Worm (Caenorhabditis elegans): ENCODE results near the gene F09F7.6.

Gene F09F7.6

DNA sequence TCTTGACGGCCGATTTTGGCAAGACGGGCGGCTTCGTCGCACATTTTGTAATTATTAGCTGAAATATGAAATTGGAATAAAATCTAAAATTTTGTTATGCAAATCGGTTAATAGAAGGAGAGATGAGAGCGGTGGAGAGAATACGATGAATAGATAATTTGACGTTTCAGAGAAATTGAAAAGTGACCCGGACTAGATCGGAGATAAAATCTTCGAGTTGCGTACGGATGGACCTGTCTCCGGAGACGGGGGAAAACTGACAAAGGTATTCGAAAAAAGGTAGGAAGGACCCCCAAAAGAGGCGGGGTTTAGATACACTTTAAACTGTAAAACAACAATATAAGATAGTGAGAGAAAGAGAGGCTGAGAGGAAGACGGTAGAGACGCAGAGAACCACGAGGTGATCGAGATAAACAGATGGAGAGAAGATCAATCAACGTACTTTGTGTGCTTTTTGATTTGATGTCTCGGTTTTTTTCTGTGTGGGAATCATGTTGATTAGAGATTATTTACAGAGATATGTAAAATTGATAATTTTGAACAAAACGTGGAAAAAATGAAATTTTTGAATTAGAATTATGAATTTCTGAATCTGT is at the start of gene F09F7.6:
F09F7.6 (minus strand) TSS at position 64 of the 596 bp plus-strand sequence.
- TF ChIP-seq flt-1 (GFP tag; IDR thresholded peaks at IDR 0.05), result 0 out of 2 replicates have a peak, but pooled peaks have one; percentile 31
- TF ChIP-seq ztf-29 (GFP tag; IDR thresholded peaks at IDR 0.05), result no peak

DNA sequence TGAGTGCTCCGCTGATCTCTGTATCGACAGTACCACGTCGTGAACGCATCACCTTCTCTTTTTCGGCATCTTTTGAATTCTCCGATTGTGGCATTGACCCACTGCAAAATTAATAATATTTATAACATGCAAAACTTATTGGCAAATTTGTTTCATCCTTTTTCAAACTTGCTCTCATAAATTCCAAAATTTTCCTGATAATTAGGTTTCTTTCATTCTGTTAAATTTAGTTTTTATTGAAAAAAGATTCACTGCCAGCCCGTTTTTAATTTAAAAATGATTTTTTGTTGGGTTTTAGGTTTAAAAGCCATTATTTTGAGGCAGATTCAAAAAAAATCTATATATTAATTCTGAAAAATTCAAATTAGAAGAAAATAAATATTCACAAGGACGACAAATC is 48.0 kb upstream of the F09F7.6 start, which contains the start of gene wdr-37:
wdr-37 (minus strand) TSS at position 101 of the 400 bp plus-strand sequence.
- TF ChIP-seq ref-1 (GFP tag; conservative IDR thresholded peaks at IDR 0.05), result no peak
- TF ChIP-seq cog-1 (tag; optimal IDR thresholded peaks at IDR 0.05), result no peak
- no peak for TF ChIP-seq klf-2 (GFP tag; conservative IDR thresholded peaks at IDR 0.05)
- no peak for TF ChIP-seq ztf-23 (GFP tag; IDR thresholded peaks at IDR 0.05)
- no peak for TF ChIP-seq ztf-29 (GFP tag; IDR thresholded peaks at IDR 0.05)
- no peak for TF ChIP-seq flt-1 (GFP tag; IDR thresholded peaks at IDR 0.05)
- no peak for TF ChIP-seq tab-1 (GFP tag; IDR thresholded peaks at IDR 0.05)
- no peak for TF ChIP-seq med-1 (GFP tag; optimal IDR thresholded peaks at IDR 0.05; ENCODE audit: insufficient read depth)
- no peak for TF ChIP-seq T22C8.4 (GFP tag; IDR thresholded peaks at IDR 0.05)

DNA sequence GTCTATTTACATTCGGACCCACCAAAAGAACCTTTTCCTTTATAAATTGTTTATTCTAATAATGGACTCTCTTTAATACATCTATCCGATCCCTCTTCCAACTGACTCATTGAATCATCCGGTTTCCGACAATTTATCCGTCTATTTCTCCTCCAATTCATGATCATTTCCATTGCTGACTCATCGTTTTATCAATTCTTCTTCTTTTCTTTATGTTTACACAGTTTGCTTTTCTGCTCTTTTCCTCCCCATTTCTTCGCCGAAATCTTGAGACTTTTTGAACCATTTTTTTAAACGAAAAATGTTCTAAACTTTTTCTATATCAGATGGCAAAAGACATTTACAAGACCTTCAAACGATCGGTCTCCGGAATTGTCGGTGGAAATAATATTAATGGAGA is 43.5 kb upstream of the F09F7.6 start, which contains the start of gene ced-6:
ced-6 (plus strand) TSS at position 327 of the 400 bp plus-strand sequence.
- TF ChIP-seq cog-1 (tag; optimal IDR thresholded peaks at IDR 0.05), result no peak
- TF ChIP-seq ref-1 (GFP tag; conservative IDR thresholded peaks at IDR 0.05), result no peak
- TF ChIP-seq flt-1 (GFP tag; IDR thresholded peaks at IDR 0.05), result no peak
- no peak for TF ChIP-seq T22C8.4 (GFP tag; IDR thresholded peaks at IDR 0.05)
- TF ChIP-seq klf-2 (GFP tag; conservative IDR thresholded peaks at IDR 0.05), result no peak
- no peak for TF ChIP-seq ztf-29 (GFP tag; IDR thresholded peaks at IDR 0.05)
- TF ChIP-seq ztf-23 (GFP tag; IDR thresholded peaks at IDR 0.05), result no peak
- no peak for TF ChIP-seq med-1 (GFP tag; optimal IDR thresholded peaks at IDR 0.05; ENCODE audit: insufficient read depth)
- TF ChIP-seq tab-1 (GFP tag; IDR thresholded peaks at IDR 0.05), result no peak

ce11 chrIII:5594350-5594749 is 42.4 kb upstream of the F09F7.6 start:
- TF ChIP-seq tab-1 (GFP tag; IDR thresholded peaks at IDR 0.05), result no peak

- TF ChIP-seq ztf-23 (GFP tag; IDR thresholded peaks at IDR 0.05) (0 out of 2 replicates have a peak, but pooled peaks have one; percentile 39), ztf-29 (GFP tag; IDR thresholded peaks at IDR 0.05) (no peak), cog-1 (tag; optimal IDR thresholded peaks at IDR 0.05) (no peak), T22C8.4 (GFP tag; IDR thresholded peaks at IDR 0.05) (no peak), ref-1 (GFP tag; conservative IDR thresholded peaks at IDR 0.05) (no peak), flt-1 (GFP tag; IDR thresholded peaks at IDR 0.05) (no peak), med-1 (GFP tag; optimal IDR thresholded peaks at IDR 0.05; ENCODE audit: insufficient read depth) (no peak), klf-2 (GFP tag; conservative IDR thresholded peaks at IDR 0.05) (no peak)
Measured at ce11 chrIII:5591668-5592149, 39.8 kb upstream of the F09F7.6 start, which contains the start of the genes ddx-15 and ucr-1. Gene ddx-15 (minus strand): TSS chrIII:5591718. Gene ucr-1 (plus strand): TSS chrIII:5592135.

ce11 chrIII:5588746-5589145 is 36.8 kb upstream of the F09F7.6 start:
- TF ChIP-seq tab-1 (GFP tag; IDR thresholded peaks at IDR 0.05) (no peak), ref-1 (GFP tag; conservative IDR thresholded peaks at IDR 0.05) (no peak), cog-1 (tag; optimal IDR thresholded peaks at IDR 0.05) (no peak), T22C8.4 (GFP tag; IDR thresholded peaks at IDR 0.05) (no peak), flt-1 (GFP tag; IDR thresholded peaks at IDR 0.05) (no peak), ztf-23 (GFP tag; IDR thresholded peaks at IDR 0.05) (no peak)

- TF ChIP-seq flt-1 (GFP tag; IDR thresholded peaks at IDR 0.05), result 0 out of 2 replicates have a peak, but pooled peaks have one; percentile 44
- TF ChIP-seq T22C8.4 (GFP tag; IDR thresholded peaks at IDR 0.05), result no peak
- no peak for TF ChIP-seq ref-1 (GFP tag; conservative IDR thresholded peaks at IDR 0.05)
- no peak for TF ChIP-seq ztf-29 (GFP tag; IDR thresholded peaks at IDR 0.05)
- TF ChIP-seq ztf-23 (GFP tag; IDR thresholded peaks at IDR 0.05), result no peak
Measured at ce11 chrIII:5586925-5587324, 35.0 kb upstream of the F09F7.6 start, which contains the start of gene F56D2.2. Gene F56D2.2 (plus strand): TSS chrIII:5587263.

DNA sequence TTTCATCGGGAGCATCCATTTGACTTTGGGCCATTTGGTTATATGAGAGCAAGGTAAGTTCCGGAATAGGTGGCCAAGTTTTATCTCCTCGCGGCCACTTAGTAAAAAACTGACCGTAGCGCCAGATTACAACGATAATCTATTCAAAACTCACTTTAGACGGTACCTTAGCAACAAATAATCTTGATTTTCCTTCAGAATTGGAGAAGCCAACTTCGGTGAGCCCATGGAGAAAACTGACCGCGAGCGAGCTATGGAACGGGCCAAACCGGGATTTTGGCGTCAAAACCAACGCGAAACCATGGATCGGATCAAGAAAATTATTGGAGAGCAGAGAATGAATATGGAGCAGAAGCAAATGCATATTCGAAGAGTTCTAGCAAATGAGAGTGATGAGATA is 33.8 kb upstream of the F09F7.6 start:
- TF ChIP-seq tab-1 (GFP tag; IDR thresholded peaks at IDR 0.05) (no peak), ztf-29 (GFP tag; IDR thresholded peaks at IDR 0.05) (no peak), T22C8.4 (GFP tag; IDR thresholded peaks at IDR 0.05) (no peak), ref-1 (GFP tag; conservative IDR thresholded peaks at IDR 0.05) (no peak), klf-2 (GFP tag; conservative IDR thresholded peaks at IDR 0.05) (no peak), med-1 (GFP tag; optimal IDR thresholded peaks at IDR 0.05; ENCODE audit: insufficient read depth) (no peak), ztf-23 (GFP tag; IDR thresholded peaks at IDR 0.05) (no peak), flt-1 (GFP tag; IDR thresholded peaks at IDR 0.05) (no peak), cog-1 (tag; optimal IDR thresholded peaks at IDR 0.05) (no peak)

DNA sequence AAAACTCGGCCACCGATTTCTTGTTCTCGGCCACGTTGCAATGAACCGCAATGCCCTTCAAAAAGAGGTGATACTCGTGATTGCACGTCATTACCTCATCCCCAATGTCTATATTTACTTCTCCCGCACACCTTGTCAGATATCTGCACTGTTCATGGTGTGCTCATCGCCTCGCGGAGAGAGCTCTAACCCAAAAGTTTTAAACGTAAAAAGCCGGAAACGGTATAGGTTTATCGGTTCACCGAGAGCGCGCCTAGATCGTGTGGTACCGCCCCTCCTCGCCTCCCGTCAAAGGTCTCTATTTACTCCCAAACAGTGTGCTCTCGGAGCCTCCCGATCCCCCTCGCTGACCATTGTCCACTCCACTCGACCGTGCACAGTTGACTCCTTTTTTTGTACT is 32.7 kb upstream of the F09F7.6 start, which contains the start of gene F56D2.3:
F56D2.3 (plus strand) TSS at position 301 of the 400 bp plus-strand sequence.
- no peak for TF ChIP-seq ztf-23 (GFP tag; IDR thresholded peaks at IDR 0.05)

DNA sequence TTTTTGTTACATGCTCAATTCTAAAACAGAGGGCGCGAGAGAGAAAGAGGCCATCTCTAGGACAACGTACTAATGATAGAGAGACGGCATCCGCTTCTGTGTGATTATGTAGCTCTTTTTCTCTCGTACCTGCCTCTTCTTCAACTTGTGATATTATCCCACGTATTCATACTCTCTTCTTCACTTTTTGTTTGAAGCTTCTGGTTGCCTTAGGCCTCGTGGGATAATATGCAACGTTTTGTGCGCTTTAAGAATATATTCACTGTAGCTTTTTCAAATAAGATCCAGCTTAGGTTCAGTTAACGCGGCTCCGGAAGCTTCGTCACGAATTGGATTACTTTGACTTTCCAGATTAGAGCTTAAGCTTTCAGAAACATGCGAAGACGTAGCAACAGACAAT is 30.8 kb upstream of the F09F7.6 start, which contains the start of the genes F56D2.8 and uev-2:
F56D2.8 (minus strand) TSS at position 101 of the 400 bp plus-strand sequence.
uev-2 (plus strand) TSS at position 360 of the 400 bp plus-strand sequence.
- TF ChIP-seq ztf-29 (GFP tag; IDR thresholded peaks at IDR 0.05), result no peak
- TF ChIP-seq T22C8.4 (GFP tag; IDR thresholded peaks at IDR 0.05), result no peak
- TF ChIP-seq tab-1 (GFP tag; IDR thresholded peaks at IDR 0.05), result no peak
- TF ChIP-seq ztf-23 (GFP tag; IDR thresholded peaks at IDR 0.05), result no peak
- no peak for TF ChIP-seq klf-2 (GFP tag; conservative IDR thresholded peaks at IDR 0.05)
- TF ChIP-seq med-1 (GFP tag; optimal IDR thresholded peaks at IDR 0.05; ENCODE audit: insufficient read depth), result no peak
- TF ChIP-seq cog-1 (tag; optimal IDR thresholded peaks at IDR 0.05), result no peak
- TF ChIP-seq ref-1 (GFP tag; conservative IDR thresholded peaks at IDR 0.05), result no peak
- no peak for TF ChIP-seq flt-1 (GFP tag; IDR thresholded peaks at IDR 0.05)

Measured in whole organism, midembryonic.